Worm (Caenorhabditis elegans): Measurements from ENCODE around the gene sft-4.
A peak's percentile ranks its signal among the peaks of the same experiment; 100 is the strongest.

sft-4 gene

DNA sequence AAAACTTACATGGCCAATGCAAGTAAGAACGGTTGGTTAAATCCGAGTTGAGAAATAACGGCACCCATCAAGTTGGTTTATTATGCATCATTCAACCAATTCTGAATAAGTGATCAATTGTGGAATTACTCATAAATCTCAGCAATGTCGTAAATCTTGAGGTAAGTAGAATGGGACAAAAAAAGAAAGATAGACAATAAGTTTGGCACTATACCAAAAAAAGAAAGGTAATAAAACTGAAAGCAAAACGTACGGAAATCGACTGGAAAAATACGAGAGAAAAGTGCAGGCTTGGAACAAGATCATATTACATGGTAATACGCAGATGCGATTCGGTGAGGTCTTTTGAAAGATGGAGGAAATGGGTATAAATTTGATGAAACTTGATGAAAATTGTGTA lies 18.2 kb upstream of the sft-4 start, which contains the start of gene F46G11.4:
Gene F46G11.4 (minus strand): TSS at position 101 of the 400 bp plus-strand sequence.
- TF ChIP-seq aly-2 (tag; optimal IDR thresholded peaks at IDR 0.05) = no peak

DNA sequence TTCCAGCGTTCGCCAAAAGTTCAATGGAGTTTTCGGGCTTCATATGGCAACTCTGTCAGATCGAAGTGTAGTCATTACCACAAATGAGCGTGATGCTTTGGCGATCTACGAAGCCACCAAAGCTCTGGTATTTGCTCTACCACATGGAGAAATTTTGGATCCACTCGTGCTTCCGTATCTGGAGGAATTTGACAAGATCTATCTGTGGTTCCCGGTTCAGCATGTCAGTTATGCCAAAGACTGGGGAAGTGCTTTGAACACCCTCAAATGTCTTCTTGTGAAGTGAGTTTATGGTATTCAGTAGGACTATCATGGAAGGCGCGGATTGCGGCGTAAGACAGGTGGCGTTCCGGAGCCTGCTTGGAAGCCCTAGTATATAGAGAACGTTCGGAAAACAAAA lies 13.9 kb upstream of the sft-4 start:
- no peak for TF ChIP-seq swsn-7 (tag; optimal IDR thresholded peaks at IDR 0.05)
- no peak for TF ChIP-seq egl-27 (tag; optimal IDR thresholded peaks at IDR 0.05)
- no peak for TF ChIP-seq aha-1 (tag; optimal IDR thresholded peaks at IDR 0.05)
- no peak for TF ChIP-seq snpc-4 (tag; optimal IDR thresholded peaks at IDR 0.05)
- no peak for TF ChIP-seq fkh-4 (tag; optimal IDR thresholded peaks at IDR 0.05; ENCODE audit: borderline replicate concordance)
- no peak for TF ChIP-seq ces-1 (GFP tag; optimal IDR thresholded peaks at IDR 0.05)
- TF ChIP-seq fkh-8 (tag; optimal IDR thresholded peaks at IDR 0.05) = no peak
- TF ChIP-seq lsy-2 (tag; optimal IDR thresholded peaks at IDR 0.05) = no peak
- no peak for TF ChIP-seq C04F5.9 (tag; optimal IDR thresholded peaks at IDR 0.05)
- no peak for TF ChIP-seq rnt-1 (tag; optimal IDR thresholded peaks at IDR 0.05)
- TF ChIP-seq mep-1 (tag; optimal IDR thresholded peaks at IDR 0.05) = no peak
- TF ChIP-seq nhr-12 (tag; optimal IDR thresholded peaks at IDR 0.05) = no peak
- TF ChIP-seq C16A3.4 (tag; optimal IDR thresholded peaks at IDR 0.05) = no peak
- no peak for TF ChIP-seq pax-3 (tag; optimal IDR thresholded peaks at IDR 0.05)
- no peak for TF ChIP-seq lin-35 (GFP tag; optimal IDR thresholded peaks at IDR 0.05)
- TF ChIP-seq isw-1 (GFP tag; IDR thresholded peaks at IDR 0.05) = no peak
- TF ChIP-seq lir-3 (tag; optimal IDR thresholded peaks at IDR 0.05; ENCODE audit: poor library complexity) = no peak
- TF ChIP-seq efl-1 (optimal IDR thresholded peaks at IDR 0.05) = no peak
- no peak for TF ChIP-seq efl-1 (GFP tag; optimal IDR thresholded peaks at IDR 0.05 in 1 of 2)
- TF ChIP-seq jun-1 (tag; optimal IDR thresholded peaks at IDR 0.05) = no peak

DNA sequence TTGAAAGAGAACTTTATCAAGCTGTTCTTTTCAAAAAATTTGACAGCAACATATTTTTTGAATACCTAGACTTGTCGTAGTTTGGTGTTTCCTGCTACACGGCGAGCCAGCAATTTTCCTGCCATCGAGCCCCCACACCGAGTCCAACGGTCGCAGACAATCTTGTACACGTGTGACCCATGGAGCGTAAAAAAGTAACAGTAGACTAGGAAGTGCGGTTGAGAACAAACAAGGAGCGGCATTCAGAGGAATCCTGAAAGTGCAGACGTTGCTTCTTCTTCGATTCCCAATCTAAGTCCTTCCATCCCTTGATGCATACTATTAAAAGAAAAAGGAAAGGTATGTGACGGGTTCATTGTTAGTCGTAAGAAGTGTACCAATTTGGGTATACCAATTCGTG lies 10.4 kb upstream of the sft-4 start, which contains the start of gene twnk-1:
Gene twnk-1 (plus strand): TSS at position 301 of the 400 bp plus-strand sequence.
- TF ChIP-seq dsc-1 (tag; optimal IDR thresholded peaks at IDR 0.05) (no peak), unc-98 (GFP tag; IDR thresholded peaks at IDR 0.05) (no peak), fkh-8 (tag; optimal IDR thresholded peaks at IDR 0.05) (peak; percentile 26), unc-130 (tag; optimal IDR thresholded peaks at IDR 0.05) (no peak), lin-14 (GFP tag; optimal IDR thresholded peaks at IDR 0.05) (peak; percentile 12), lin-39 (tag; optimal IDR thresholded peaks at IDR 0.05) (no peak), lsy-2 (tag; optimal IDR thresholded peaks at IDR 0.05) (no peak), dpl-1 (GFP tag; optimal IDR thresholded peaks at IDR 0.05) (no peak)

DNA sequence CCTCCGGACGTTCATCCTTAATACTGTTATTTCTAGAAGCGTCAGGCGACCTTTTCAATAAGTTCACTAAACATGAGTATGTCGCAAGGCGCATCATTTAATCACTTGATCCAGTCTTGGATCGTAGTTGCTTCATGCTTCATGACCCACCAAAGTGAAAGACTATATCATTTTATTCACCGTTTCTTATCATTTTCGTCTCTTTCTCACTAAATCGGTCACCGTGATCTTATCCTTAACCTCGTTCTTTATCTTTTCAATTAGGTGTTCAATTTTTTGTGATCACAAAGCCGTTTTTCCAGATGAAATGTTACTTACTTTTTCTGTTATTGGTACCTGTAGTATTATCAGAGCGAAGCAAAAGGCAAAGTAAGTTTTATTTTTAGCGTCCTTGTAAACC lies 7.3 kb upstream of the sft-4 start, which contains the start of gene F46G11.2:
Gene F46G11.2 (plus strand): TSS at position 301 of the 400 bp plus-strand sequence.
- TF ChIP-seq ztf-11 (tag; optimal IDR thresholded peaks at IDR 0.05) (no peak), dsc-1 (tag; optimal IDR thresholded peaks at IDR 0.05) (no peak), lin-15B (tag; optimal IDR thresholded peaks at IDR 0.05) (no peak), alr-1 (tag; optimal IDR thresholded peaks at IDR 0.05; ENCODE audit: borderline replicate concordance) (no peak), lin-13 (GFP tag; optimal IDR thresholded peaks at IDR 0.05) (no peak), swsn-7 (tag; optimal IDR thresholded peaks at IDR 0.05) (no peak)

DNA sequence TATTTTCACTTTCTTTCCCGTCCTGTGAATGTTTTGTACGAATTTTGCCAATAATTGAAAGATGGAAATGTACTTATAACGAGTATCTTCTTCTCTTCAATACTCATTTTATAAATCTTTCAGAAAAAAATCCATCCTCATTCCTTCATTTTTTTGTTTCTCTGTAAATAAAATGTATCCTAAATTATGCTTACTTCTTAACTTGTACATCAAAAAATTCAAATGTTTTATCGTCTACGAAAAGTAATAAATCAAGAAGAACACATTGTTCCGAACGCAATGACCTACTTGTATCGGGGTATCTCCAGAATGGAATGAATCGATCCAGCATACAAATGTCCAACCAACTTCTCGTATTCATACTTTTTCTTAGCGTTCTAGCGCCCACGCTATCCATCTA lies 5.7 kb upstream of the sft-4 start, which contains the start of gene F46G11.6:
Gene F46G11.6 (plus strand): TSS at position 301 of the 400 bp plus-strand sequence.
- no peak for TF ChIP-seq nhr-85 (tag)
- no peak for TF ChIP-seq mdl-1 (tag; optimal IDR thresholded peaks at IDR 0.05)
- TF ChIP-seq nhr-12 (tag; optimal IDR thresholded peaks at IDR 0.05) = no peak
- no peak for TF ChIP-seq skn-1 (tag; optimal IDR thresholded peaks at IDR 0.05)
- no peak for TF ChIP-seq egl-13 (tag; optimal IDR thresholded peaks at IDR 0.05)
- no peak for TF ChIP-seq tlp-1 (tag; optimal IDR thresholded peaks at IDR 0.05)
- TF ChIP-seq fkh-8 (tag; optimal IDR thresholded peaks at IDR 0.05) = no peak
